Fruit fly (Drosophila melanogaster): ENCODE results near the gene eag.

The eag gene

DNA sequence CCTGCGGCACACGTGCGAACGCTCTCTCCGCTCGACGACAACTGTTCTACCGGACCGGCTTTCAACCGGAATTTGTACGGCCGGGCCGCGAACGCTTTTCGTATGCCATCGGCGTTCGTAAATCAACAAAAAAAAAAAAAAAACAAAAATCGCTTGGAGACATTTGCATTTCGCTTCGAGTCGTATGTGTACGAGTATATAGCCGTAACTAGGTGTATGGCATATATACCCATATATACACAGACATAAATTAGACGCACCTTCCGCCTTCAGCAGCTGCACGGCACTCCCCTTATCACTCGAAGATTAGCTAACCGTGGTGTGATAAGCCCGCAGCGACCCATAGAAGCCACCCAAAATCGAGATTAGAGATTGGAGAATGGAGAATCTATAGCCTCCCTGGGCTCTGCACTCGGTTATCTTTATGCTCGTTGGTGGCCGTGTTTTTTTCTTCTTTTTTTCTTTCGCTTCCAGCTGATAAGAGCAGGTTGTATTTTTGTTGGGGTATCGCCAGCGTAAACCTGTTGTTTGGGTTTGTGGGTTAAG is 49.7 kb upstream of the eag start, which contains the start of gene CG9512 (continued):
- TF ChIP-seq CG2678 (tag; optimal IDR thresholded peaks at IDR 0.05) (peak; percentile 10), Eip74EF (GFP tag; optimal IDR thresholded peaks at IDR 0.05) (peak in 1 of 2 experiments; percentile 58), Ets65A (GFP tag) (no peak), cwo (GFP tag; optimal IDR thresholded peaks at IDR 0.05) (no peak), Atf6 (GFP tag; IDR thresholded peaks at IDR 0.05) (0 out of 2 replicates have a peak, but pooled peaks have one; percentile 8), tx (GFP tag; optimal IDR thresholded peaks at IDR 0.05) (no peak), CG15073 (GFP tag; optimal IDR thresholded peaks at IDR 0.05) (no peak), sd (tag; optimal IDR thresholded peaks at IDR 0.05) (peak; percentile 11), Deaf1 (tag; optimal IDR thresholded peaks at IDR 0.05) (peak; percentile 82), Med (GFP tag) (peak; percentile 43), sug (tag; optimal IDR thresholded peaks at IDR 0.05) (peak; percentile 98), chinmo (GFP tag; IDR thresholded peaks at IDR 0.05; ENCODE audit: partially characterized antibody) (peak; percentile 93; the same call in 3 of the 4 replicates), CG15011 (GFP tag; optimal IDR thresholded peaks at IDR 0.05) (no peak)

DNA sequence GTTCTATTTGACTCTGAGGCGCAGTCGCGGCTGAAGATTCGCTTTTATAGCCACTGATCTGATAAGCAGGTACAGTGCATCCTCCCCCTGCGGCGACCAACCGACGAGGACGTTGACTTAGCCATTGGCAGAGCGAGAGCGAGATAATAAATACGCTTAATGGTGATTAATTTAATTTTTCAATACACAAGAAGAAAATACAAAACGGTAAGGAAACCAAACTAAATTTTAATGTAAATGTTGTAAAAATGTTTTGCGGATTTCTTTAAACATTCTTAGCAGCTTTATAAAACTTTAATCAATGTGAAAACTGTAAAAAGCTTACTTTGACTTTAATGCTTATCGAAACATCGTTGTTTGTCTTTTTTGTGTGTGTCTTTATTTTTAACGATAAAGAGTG is 46.2 kb upstream of the eag start:
- TF ChIP-seq odd (GFP tag; optimal IDR thresholded peaks at IDR 0.05): no peak
- TF ChIP-seq CG2120 (GFP tag; optimal IDR thresholded peaks at IDR 0.05): peak; percentile 9
- 0 out of 2 replicates have a peak, but pooled peaks have one; percentile 13 for TF ChIP-seq Rfx (GFP tag; IDR thresholded peaks at IDR 0.05)
- TF ChIP-seq abd-A (tag; optimal IDR thresholded peaks at IDR 0.05): no peak
- TF ChIP-seq gem (tag; optimal IDR thresholded peaks at IDR 0.05): no peak
- peak; percentile 4 for TF ChIP-seq CG10543 (GFP tag; optimal IDR thresholded peaks at IDR 0.05)
- TF ChIP-seq sob (GFP tag; IDR thresholded peaks at IDR 0.05): no peak
- no peak for TF ChIP-seq Dip3 (GFP tag; optimal IDR thresholded peaks at IDR 0.05)
- TF ChIP-seq Med (GFP tag): peak; percentile 48
- TF ChIP-seq CG14667 (GFP tag; IDR thresholded peaks at IDR 0.05): no peak
- TF ChIP-seq Nf-YC (tag; optimal IDR thresholded peaks at IDR 0.05): no peak
- peak; percentile 76 for TF ChIP-seq grau (tag; optimal IDR thresholded peaks at IDR 0.05)
- TF ChIP-seq row (GFP tag; IDR thresholded peaks at IDR 0.05): peak; percentile 40; the same call in 2 of the 3 replicates
- TF ChIP-seq sr (GFP tag; IDR thresholded peaks at IDR 0.05): no peak
- no peak for TF ChIP-seq CG8290 (GFP tag; optimal IDR thresholded peaks at IDR 0.05)
- peak in 1 of 2 experiments; percentile 8 for TF ChIP-seq CG8290 (tag; optimal IDR thresholded peaks at IDR 0.05)
- no peak for TF ChIP-seq bowl (GFP tag; IDR thresholded peaks at IDR 0.05)
- no peak for TF ChIP-seq CG14050 (GFP tag; IDR thresholded peaks at IDR 0.05)
- peak; percentile 18 for TF ChIP-seq CG2678 (tag; optimal IDR thresholded peaks at IDR 0.05)

DNA sequence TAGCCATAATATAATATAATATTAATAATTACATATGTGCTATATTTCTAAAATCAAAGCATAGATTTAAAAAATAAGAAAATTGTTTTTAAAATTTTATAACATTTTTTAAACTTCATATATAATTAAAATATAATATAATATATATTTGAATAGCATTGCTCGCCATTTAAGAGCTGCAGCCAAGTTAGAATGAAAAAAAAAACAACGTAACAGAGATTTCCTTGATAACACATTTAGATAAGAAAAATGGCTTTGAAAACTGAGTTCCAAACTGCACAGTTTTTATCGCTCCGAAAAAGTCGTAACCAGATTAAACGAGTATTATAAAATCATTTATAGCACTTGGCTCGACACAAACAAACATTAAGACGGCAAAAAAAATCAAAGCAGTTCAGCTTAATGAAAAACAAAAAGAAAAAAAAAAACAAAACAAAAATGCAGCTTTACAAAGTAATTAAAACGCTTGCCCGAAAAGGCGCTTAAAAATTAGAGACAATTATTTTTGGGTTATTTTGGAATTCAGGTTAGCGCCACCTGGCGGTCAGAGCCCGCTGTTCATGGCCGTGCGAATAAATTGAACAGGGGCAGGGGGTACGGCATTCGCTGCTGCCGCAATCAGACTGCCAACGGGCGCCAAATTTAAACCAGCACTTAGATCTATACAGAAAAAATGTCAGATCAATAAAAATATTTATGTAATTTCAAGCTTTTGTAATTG is 45.5 kb upstream of the eag start, which contains the start of gene fiz:
Gene fiz, minus strand, starts transcription at position 51 of the 721 bp plus-strand sequence.
- TF ChIP-seq stwl (tag; optimal IDR thresholded peaks at IDR 0.05) (no peak), ara (GFP tag; IDR thresholded peaks at IDR 0.05) (0 out of 2 replicates have a peak, but pooled peaks have one; percentile 5), Sox102F (GFP tag; optimal IDR thresholded peaks at IDR 0.05) (no peak), CG2199 (GFP tag; IDR thresholded peaks at IDR 0.05) (0 out of 3 replicates have a peak, but pooled peaks have one; percentile 71), Atf-2 (GFP tag; optimal IDR thresholded peaks at IDR 0.05) (no peak), CG11695 (GFP tag; IDR thresholded peaks at IDR 0.05) (no peak), ash1 (GFP tag; optimal IDR thresholded peaks at IDR 0.05) (no peak), CG14965 (GFP tag; optimal IDR thresholded peaks at IDR 0.05; ENCODE audit: borderline replicate concordance) (peak; percentile 55), CG9817 (tag; optimal IDR thresholded peaks at IDR 0.05) (no peak), ftz-f1 (GFP tag; optimal IDR thresholded peaks at IDR 0.05) (peak; percentile 47), TFAM (GFP tag; optimal IDR thresholded peaks at IDR 0.05) (no peak), tap (tag; optimal IDR thresholded peaks at IDR 0.05) (no peak), corto (GFP tag; optimal IDR thresholded peaks at IDR 0.05) (no peak), CG31441 (GFP tag; IDR thresholded peaks at IDR 0.05) (no peak), CG17328 (GFP tag; IDR thresholded peaks at IDR 0.05) (no peak), Taf1 (GFP tag; IDR thresholded peaks at IDR 0.05) (no peak), Sry-β (GFP tag; optimal IDR thresholded peaks at IDR 0.05) (no peak), crp (GFP tag; optimal IDR thresholded peaks at IDR 0.05) (no peak)
